Worm (Caenorhabditis elegans): ENCODE data around the gene F35E8.13.
"Not testable (repeated sequence)": the region's sequence is repeated elsewhere in the genome, so short reads cannot be mapped to it uniquely, and the experiment has no call there.

The F35E8.13 gene

DNA sequence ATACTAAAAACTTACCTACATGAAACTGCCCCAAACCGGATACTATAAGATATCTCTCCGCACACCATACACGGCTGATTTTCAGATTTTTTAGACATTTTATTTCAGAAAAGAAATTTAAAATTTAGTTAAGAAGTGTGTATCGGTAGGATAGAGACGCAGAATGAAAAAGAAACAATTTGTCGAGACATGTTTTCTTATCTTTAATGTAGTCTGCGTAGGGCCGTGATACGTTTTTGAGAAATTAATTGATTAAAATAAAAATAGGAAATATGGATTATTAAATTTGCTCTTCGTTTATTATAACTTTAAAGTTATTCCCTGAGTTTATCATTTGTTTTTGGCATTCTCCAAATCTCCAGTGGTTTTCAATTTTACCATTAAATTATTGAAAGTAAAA is 1.2 kb downstream of the F35E8.13 start, which contains the start of gene nhr-108:
Gene nhr-108 (minus strand): TSS at position 166 of the 400 bp plus-strand sequence.
- TF ChIP-seq sox-2 (GFP tag; IDR thresholded peaks at IDR 0.05) (no peak), hlh-6 (tag; optimal IDR thresholded peaks at IDR 0.05) (no peak), fkh-10 (GFP tag; optimal IDR thresholded peaks at IDR 0.05) (no peak), unc-42 (tag; optimal IDR thresholded peaks at IDR 0.05) (no peak)

DNA sequence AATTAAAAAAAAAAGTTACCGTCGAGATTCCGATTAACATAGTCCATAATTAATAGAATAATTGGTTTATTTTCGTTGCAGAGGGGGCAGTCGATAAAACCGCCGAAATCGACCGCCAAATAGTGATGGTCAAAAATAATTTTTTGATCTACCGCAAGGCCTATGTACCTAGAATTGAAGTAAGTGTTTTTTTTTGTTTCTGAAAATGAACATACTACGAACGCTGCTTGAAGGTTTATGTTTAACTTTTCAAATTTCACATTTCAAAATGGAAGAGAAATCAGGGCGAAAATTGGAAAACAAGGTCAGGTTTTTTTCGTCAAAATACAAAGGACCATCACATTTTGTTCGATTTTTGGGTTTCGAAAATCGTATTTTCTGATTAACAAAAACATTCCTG is 5.2 kb downstream of the F35E8.13 start, which contains the start of gene pzf-1:
Gene pzf-1 (minus strand): TSS at position 101 of the 400 bp plus-strand sequence.
- TF ChIP-seq ceh-48 (tag; optimal IDR thresholded peaks at IDR 0.05) (no peak), pha-4 (tag; optimal IDR thresholded peaks at IDR 0.05) (no peak), ttx-3 (tag; optimal IDR thresholded peaks at IDR 0.05) (no peak), fax-1 (tag; optimal IDR thresholded peaks at IDR 0.05) (no peak), hlh-30 (tag; optimal IDR thresholded peaks at IDR 0.05; ENCODE audit: insufficient read depth) (no peak), unc-42 (tag; optimal IDR thresholded peaks at IDR 0.05) (no peak), nhr-232 (tag; optimal IDR thresholded peaks at IDR 0.05) (no peak), sdc-2 (tag; optimal IDR thresholded peaks at IDR 0.05) (no peak), ceh-18 (tag; optimal IDR thresholded peaks at IDR 0.05) (no peak), zip-5 (tag; optimal IDR thresholded peaks at IDR 0.05) (no peak), hlh-6 (tag; optimal IDR thresholded peaks at IDR 0.05) (no peak), lim-6 (tag; optimal IDR thresholded peaks at IDR 0.05) (no peak), unc-86 (tag; optimal IDR thresholded peaks at IDR 0.05) (no peak), hlh-13 (GFP tag; optimal IDR thresholded peaks at IDR 0.05) (no peak)

DNA sequence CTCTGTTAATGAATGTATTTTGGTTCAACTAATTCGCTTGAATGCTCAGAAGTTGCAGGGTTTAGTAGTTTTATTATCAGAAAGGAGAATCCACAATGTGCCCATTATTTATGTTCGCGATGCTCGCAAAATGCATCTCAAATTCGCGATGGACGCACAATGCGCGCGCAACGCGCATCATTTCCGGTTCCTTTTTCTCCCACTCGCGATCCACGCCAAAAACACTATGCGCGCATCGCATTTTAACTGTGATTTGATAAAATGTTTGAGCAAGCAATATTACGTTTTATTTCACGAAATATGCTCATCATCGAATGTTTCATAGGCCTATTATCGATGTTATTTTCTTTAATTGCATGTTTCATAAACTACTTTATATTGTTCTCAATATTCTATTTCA is 6.8 kb downstream of the F35E8.13 start, which contains the start of gene srbc-77:
Gene srbc-77 (plus strand): TSS at position 301 of the 400 bp plus-strand sequence.
- not testable (repeated sequence) for TF ChIP-seq pha-4 (tag; optimal IDR thresholded peaks at IDR 0.05); npax-4 (tag; optimal IDR thresholded peaks at IDR 0.05); K09A11.1 (tag; optimal IDR thresholded peaks at IDR 0.05; ENCODE audit: insufficient read depth)

DNA sequence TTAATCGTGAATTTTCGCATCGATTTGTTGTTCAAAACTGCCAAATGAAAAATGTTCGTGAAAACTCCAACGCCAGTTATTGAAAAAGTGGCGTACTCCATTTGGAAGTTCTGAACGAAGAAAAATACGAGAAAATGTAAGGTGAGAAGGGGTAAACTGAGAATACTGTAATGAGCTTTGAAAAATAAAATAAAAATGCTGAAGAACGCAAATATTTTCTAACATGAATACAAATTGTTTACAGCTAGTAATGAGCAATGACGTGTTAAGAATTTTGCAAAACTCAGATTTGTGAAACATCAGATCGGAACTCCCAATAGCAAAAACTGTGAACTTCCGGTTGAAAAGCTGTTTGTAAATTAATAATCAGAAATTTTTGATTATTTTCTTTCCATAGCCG is 9.3 kb downstream of the F35E8.13 start, which contains the start of gene srw-26:
Gene srw-26 (minus strand): TSS at position 101 of the 400 bp plus-strand sequence.
- TF ChIP-seq fkh-6 (tag; optimal IDR thresholded peaks at IDR 0.05) (no peak), madf-2 (tag; optimal IDR thresholded peaks at IDR 0.05) (no peak), zip-5 (tag; optimal IDR thresholded peaks at IDR 0.05) (no peak), unc-42 (tag; optimal IDR thresholded peaks at IDR 0.05) (no peak), ceh-14 (tag; optimal IDR thresholded peaks at IDR 0.05) (no peak), ceh-22 (tag; optimal IDR thresholded peaks at IDR 0.05) (no peak), C38D4.7 (GFP tag; optimal IDR thresholded peaks at IDR 0.05) (no peak), elt-2 (tag; optimal IDR thresholded peaks at IDR 0.05) (no peak), C08G9.2 (tag; optimal IDR thresholded peaks at IDR 0.05) (no peak), T23F11.4 (GFP tag; optimal IDR thresholded peaks at IDR 0.05) (no peak), tbx-2 (tag; optimal IDR thresholded peaks at IDR 0.05) (no peak), K02D7.2 (tag; optimal IDR thresholded peaks at IDR 0.05) (no peak), ets-4 (tag; optimal IDR thresholded peaks at IDR 0.05) (no peak), dmd-4 (tag; optimal IDR thresholded peaks at IDR 0.05; ENCODE audit: borderline replicate concordance) (no peak), unc-3 (GFP tag; conservative IDR thresholded peaks at IDR 0.05) (no peak), unc-3 (tag; optimal IDR thresholded peaks at IDR 0.05) (no peak), ahr-1 (tag; optimal IDR thresholded peaks at IDR 0.05) (no peak), fax-1 (tag; optimal IDR thresholded peaks at IDR 0.05) (no peak)

DNA sequence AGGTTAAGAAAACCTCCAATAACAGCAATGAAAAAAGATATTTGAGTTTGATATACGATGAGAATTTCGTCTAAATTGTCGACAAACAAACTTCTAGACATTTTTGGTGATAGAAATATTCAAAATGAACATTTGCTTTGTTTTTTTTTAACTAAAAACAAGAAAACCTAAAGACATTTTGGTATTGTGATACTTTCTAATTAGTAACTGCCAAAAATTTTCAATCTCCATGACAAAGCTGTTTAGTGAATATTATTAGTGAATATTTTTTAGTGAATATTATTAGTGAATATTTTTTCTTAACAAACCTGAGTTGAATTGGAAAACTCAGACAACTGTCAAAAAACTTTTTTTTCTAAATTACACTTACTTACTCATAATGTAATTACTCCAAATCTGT is 17.2 kb downstream of the F35E8.13 start, which contains the start of gene srw-55:
Gene srw-55 (minus strand): TSS at position 101 of the 400 bp plus-strand sequence.
- TF ChIP-seq ceh-30 (tag; optimal IDR thresholded peaks at IDR 0.05) (no peak), unc-55 (GFP tag; optimal IDR thresholded peaks at IDR 0.05) (no peak), pag-3 (tag; optimal IDR thresholded peaks at IDR 0.05; ENCODE audit: borderline replicate concordance) (no peak), ceh-22 (tag; optimal IDR thresholded peaks at IDR 0.05) (no peak), pat-9 (tag; optimal IDR thresholded peaks at IDR 0.05) (no peak), pros-1 (tag; optimal IDR thresholded peaks at IDR 0.05) (no peak), zip-5 (tag; optimal IDR thresholded peaks at IDR 0.05) (no peak), fkh-6 (tag; optimal IDR thresholded peaks at IDR 0.05) (no peak), lin-11 (tag; optimal IDR thresholded peaks at IDR 0.05) (no peak), K09A11.1 (tag; optimal IDR thresholded peaks at IDR 0.05; ENCODE audit: insufficient read depth) (no peak), ahr-1 (tag; optimal IDR thresholded peaks at IDR 0.05) (no peak), hlh-13 (GFP tag; optimal IDR thresholded peaks at IDR 0.05) (no peak), ets-4 (tag; optimal IDR thresholded peaks at IDR 0.05) (no peak), hlh-6 (tag; optimal IDR thresholded peaks at IDR 0.05) (no peak)
